Fruit fly (Drosophila melanogaster): ENCODE measurements around the gene tim.

Gene tim

dm6 chr2L:3507209-3508164 lies at the start of gene tim:
Gene tim (minus strand): TSS chr2L:3508119.
- TF ChIP-seq CG34406 (GFP tag; optimal IDR thresholded peaks at IDR 0.05) (no peak), fd59A (GFP tag; optimal IDR thresholded peaks at IDR 0.05) (no peak), Hr38 (GFP tag; optimal IDR thresholded peaks at IDR 0.05) (no peak), Lpt (GFP tag; optimal IDR thresholded peaks at IDR 0.05) (no peak), Hr39 (GFP tag; optimal IDR thresholded peaks at IDR 0.05) (no peak), Sox15 (GFP tag; optimal IDR thresholded peaks at IDR 0.05) (no peak), CG1621 (tag; optimal IDR thresholded peaks at IDR 0.05) (no peak), Smox (GFP tag; optimal IDR thresholded peaks at IDR 0.05) (no peak), fd85E (GFP tag; optimal IDR thresholded peaks at IDR 0.05) (no peak), vri (GFP tag; optimal IDR thresholded peaks at IDR 0.05) (no peak), CG15336 (GFP tag; IDR thresholded peaks at IDR 0.05) (0 out of 2 replicates have a peak, but pooled peaks have one; percentile 23), Sox14 (GFP tag; optimal IDR thresholded peaks at IDR 0.05) (no peak), Blimp-1 (GFP tag; optimal IDR thresholded peaks at IDR 0.05) (no peak), ss (GFP tag; optimal IDR thresholded peaks at IDR 0.05) (no peak), net (GFP tag; optimal IDR thresholded peaks at IDR 0.05) (no peak), CG7368 (GFP tag; optimal IDR thresholded peaks at IDR 0.05) (no peak), esn (GFP tag; optimal IDR thresholded peaks at IDR 0.05) (no peak), Hr4 (GFP tag; optimal IDR thresholded peaks at IDR 0.05) (no peak), Eip78C (GFP tag) (peak; percentile 53), CG6276 (GFP tag; optimal IDR thresholded peaks at IDR 0.05) (no peak), CG6808 (GFP tag; optimal IDR thresholded peaks at IDR 0.05) (no peak), CG16779 (tag; optimal IDR thresholded peaks at IDR 0.05) (no peak), fkh (GFP tag; optimal IDR thresholded peaks at IDR 0.05) (no peak), pdm3 (GFP tag; optimal IDR thresholded peaks at IDR 0.05) (no peak), CG6792 (GFP tag; optimal IDR thresholded peaks at IDR 0.05) (no peak), CG10631 (GFP tag; optimal IDR thresholded peaks at IDR 0.05) (peak; percentile 30), cyc (GFP tag; optimal IDR thresholded peaks at IDR 0.05) (no peak), spab (GFP tag; optimal IDR thresholded peaks at IDR 0.05) (no peak), CG10669 (GFP tag; optimal IDR thresholded peaks at IDR 0.05) (no peak), svp (GFP tag) (peak; percentile 77), dac (GFP tag; optimal IDR thresholded peaks at IDR 0.05) (no peak), Sox102F (GFP tag; optimal IDR thresholded peaks at IDR 0.05) (no peak), CG31627 (GFP tag; optimal IDR thresholded peaks at IDR 0.05) (no peak), CG4318 (GFP tag; optimal IDR thresholded peaks at IDR 0.05) (no peak), salr (GFP tag; optimal IDR thresholded peaks at IDR 0.05) (no peak), lz (GFP tag; optimal IDR thresholded peaks at IDR 0.05) (no peak), Ets21C (GFP tag; optimal IDR thresholded peaks at IDR 0.05) (no peak), Eip93F (GFP tag; optimal IDR thresholded peaks at IDR 0.05) (no peak), CG11762 (GFP tag; optimal IDR thresholded peaks at IDR 0.05; ENCODE audit: insufficient read depth) (no peak), CG8319 (GFP tag; optimal IDR thresholded peaks at IDR 0.05) (no peak), CG8119 (GFP tag; IDR thresholded peaks at IDR 0.05) (peak; percentile 40; the same call in 1 of the 3 replicates), CG6163 (GFP tag; IDR thresholded peaks at IDR 0.05) (no peak), Ets96B (tag; optimal IDR thresholded peaks at IDR 0.05) (no peak), CG11902 (GFP tag; optimal IDR thresholded peaks at IDR 0.05) (no peak), CG9139 (GFP tag; optimal IDR thresholded peaks at IDR 0.05) (no peak), CG3032 (tag; optimal IDR thresholded peaks at IDR 0.05) (no peak), topi (GFP tag; optimal IDR thresholded peaks at IDR 0.05) (no peak), acj6 (GFP tag; optimal IDR thresholded peaks at IDR 0.05) (no peak), achi (GFP tag; optimal IDR thresholded peaks at IDR 0.05) (no peak), Eip75B (GFP tag; optimal IDR thresholded peaks at IDR 0.05) (no peak), eg (GFP tag; IDR thresholded peaks at IDR 0.05) (peak; percentile 36; the same call in 2 of the 3 replicates)
